Fruit fly (Drosophila melanogaster): ENCODE results near the gene Usp32.

Usp32 gene

DNA sequence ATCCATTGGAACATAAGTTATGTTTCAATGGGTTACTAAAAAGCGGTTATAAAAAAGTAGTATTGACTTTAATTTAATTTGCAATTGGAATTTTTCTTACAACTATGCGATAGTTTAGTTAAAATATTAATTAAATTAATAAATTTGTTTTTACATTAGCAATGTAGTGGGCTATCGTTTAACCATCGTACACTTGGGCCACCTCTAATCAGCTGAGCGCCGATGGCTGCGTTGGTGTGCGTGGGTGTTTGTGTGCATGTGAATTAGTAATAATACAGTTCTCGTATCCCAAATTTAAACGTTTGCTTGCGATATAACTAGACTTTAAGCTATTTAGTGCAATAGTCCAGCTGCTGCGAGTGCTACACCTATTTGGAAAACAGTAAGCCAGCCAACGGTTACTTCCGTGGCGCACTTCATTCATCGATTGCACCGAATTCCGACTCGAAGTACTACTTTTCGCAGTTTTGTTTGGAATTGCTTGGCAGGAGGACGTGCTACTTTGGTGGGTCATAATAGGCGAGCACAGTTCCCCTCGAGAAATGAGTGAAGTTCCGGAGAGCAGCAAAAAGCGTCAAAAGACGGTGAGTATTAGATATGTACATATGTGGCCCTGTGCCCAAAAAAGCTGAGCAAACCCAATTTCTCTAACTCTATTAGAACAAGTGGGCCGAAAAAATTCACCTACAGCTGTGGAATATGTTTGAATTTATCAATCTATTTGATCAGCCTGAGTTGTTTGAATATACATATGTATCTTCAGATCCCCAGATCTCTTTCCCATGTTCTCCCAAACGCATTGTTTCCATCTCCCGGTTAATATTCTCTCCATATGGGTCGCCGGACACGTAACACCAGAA, 25.7 kb upstream of the Usp32 start, which contains the start of gene Papss (continued):
- peak; percentile 90 for TF ChIP-seq Scr (GFP tag; IDR thresholded peaks at IDR 0.05; ENCODE audit: partially characterized antibody)
- peak; percentile 82 for TF ChIP-seq sens (GFP tag)
- TF ChIP-seq CG31388 (GFP tag; optimal IDR thresholded peaks at IDR 0.05) = no peak
- no peak for TF ChIP-seq Side (GFP tag; optimal IDR thresholded peaks at IDR 0.05)
- TF ChIP-seq Camta (GFP tag; optimal IDR thresholded peaks at IDR 0.05) = no peak
- TF ChIP-seq ftz-f1 (GFP tag; optimal IDR thresholded peaks at IDR 0.05) = no peak
- 0 out of 2 replicates have a peak, but pooled peaks have one; percentile 39 for TF ChIP-seq sens-2 (GFP tag; IDR thresholded peaks at IDR 0.05)
- no peak for TF ChIP-seq sima (GFP tag; optimal IDR thresholded peaks at IDR 0.05)
- peak; percentile 86 for TF ChIP-seq unc-4 (GFP tag; IDR thresholded peaks at IDR 0.05; ENCODE audit: partially characterized antibody)
- peak; percentile 53; the same call in 1 of the 3 replicates for TF ChIP-seq zfh1 (GFP tag; IDR thresholded peaks at IDR 0.05)
- peak; percentile 21 for TF ChIP-seq Xbp1 (GFP tag; optimal IDR thresholded peaks at IDR 0.05)
- TF ChIP-seq CG12071 (GFP tag; optimal IDR thresholded peaks at IDR 0.05) = peak; percentile 49
- TF ChIP-seq ato (GFP tag; IDR thresholded peaks at IDR 0.05; ENCODE audit: partially characterized antibody) = 0 out of 2 replicates have a peak, but pooled peaks have one; percentile 44
- peak; percentile 27 for TF ChIP-seq Six4 (GFP tag; optimal IDR thresholded peaks at IDR 0.05)
- peak; percentile 77; the same call in 2 of the 3 replicates for TF ChIP-seq zen2 (GFP tag; IDR thresholded peaks at IDR 0.05; ENCODE audit: partially characterized antibody)
- peak; percentile 54 for TF ChIP-seq CG2678 (tag; optimal IDR thresholded peaks at IDR 0.05)
- TF ChIP-seq CG7745 (tag; optimal IDR thresholded peaks at IDR 0.05) = no peak
- TF ChIP-seq pan (optimal IDR thresholded peaks at IDR 0.05) = no peak
- TF ChIP-seq pan (GFP tag; optimal IDR thresholded peaks at IDR 0.05 in 1 of 2, IDR thresholded peaks at IDR 0.05 in 1 of 2) = peak in 1 of 2 experiments; percentile 25
- peak; percentile 82 for TF ChIP-seq Bgb (GFP tag; IDR thresholded peaks at IDR 0.05; ENCODE audit: partially characterized antibody)
- TF ChIP-seq Hey (tag; optimal IDR thresholded peaks at IDR 0.05) = no peak
- peak; percentile 51 for TF ChIP-seq CG15601 (tag; optimal IDR thresholded peaks at IDR 0.05)
- TF ChIP-seq Adf1 (GFP tag; IDR thresholded peaks at IDR 0.05) = no peak
- peak; percentile 49 for TF ChIP-seq CG10543 (GFP tag; optimal IDR thresholded peaks at IDR 0.05)
- TF ChIP-seq HmgZ (tag; optimal IDR thresholded peaks at IDR 0.05) = peak; percentile 6
- TF ChIP-seq CG9609 (GFP tag; optimal IDR thresholded peaks at IDR 0.05) = no peak
- TF ChIP-seq fd64A (GFP tag; optimal IDR thresholded peaks at IDR 0.05) = peak; percentile 43
- TF ChIP-seq usp (GFP tag; optimal IDR thresholded peaks at IDR 0.05) = no peak
- TF ChIP-seq kni (GFP tag; optimal IDR thresholded peaks at IDR 0.05) = peak; percentile 78
- peak; percentile 37; the same call in 1 of the 2 replicates for TF ChIP-seq Ptx1 (GFP tag; IDR thresholded peaks at IDR 0.05)
- TF ChIP-seq PHDP (tag; optimal IDR thresholded peaks at IDR 0.05) = peak; percentile 25
- TF ChIP-seq CG10959 (GFP tag; IDR thresholded peaks at IDR 0.05) = no peak
- TF ChIP-seq btn (GFP tag; optimal IDR thresholded peaks at IDR 0.05) = no peak
- TF ChIP-seq dmrt99B (tag; optimal IDR thresholded peaks at IDR 0.05) = no peak
- no peak for TF ChIP-seq ind (GFP tag; optimal IDR thresholded peaks at IDR 0.05)
- TF ChIP-seq E2f1 (GFP tag; IDR thresholded peaks at IDR 0.05) = 0 out of 2 replicates have a peak, but pooled peaks have one; percentile 17
- peak; percentile 11 for TF ChIP-seq pho (GFP tag; optimal IDR thresholded peaks at IDR 0.05)
- peak; percentile 5 for TF ChIP-seq CG15696 (tag; optimal IDR thresholded peaks at IDR 0.05)
- peak; percentile 33 for TF ChIP-seq CG31365 (tag; optimal IDR thresholded peaks at IDR 0.05)
- peak; percentile 33; the same call in 2 of the 3 replicates for TF ChIP-seq sr (GFP tag; IDR thresholded peaks at IDR 0.05)
- TF ChIP-seq otp (GFP tag; IDR thresholded peaks at IDR 0.05) = no peak
- no peak for TF ChIP-seq wor (GFP tag; IDR thresholded peaks at IDR 0.05)
- peak; percentile 50; the same call in 1 of the 3 replicates for TF ChIP-seq HLH4C (GFP tag; IDR thresholded peaks at IDR 0.05; ENCODE audit: partially characterized antibody)
- TF ChIP-seq Meics (GFP tag; optimal IDR thresholded peaks at IDR 0.05) = peak; percentile 26
- TF ChIP-seq Sry-β (GFP tag; optimal IDR thresholded peaks at IDR 0.05) = no peak
- peak; percentile 45; the same call in 1 of the 2 replicates for TF ChIP-seq NFAT (GFP tag; IDR thresholded peaks at IDR 0.05)
- TF ChIP-seq gcm (GFP tag; optimal IDR thresholded peaks at IDR 0.05) = no peak
- peak; percentile 94 for TF ChIP-seq CG13287 (GFP tag; IDR thresholded peaks at IDR 0.05; ENCODE audit: partially characterized antibody)

All from whole organism, embryonic.